Fruit fly (Drosophila melanogaster) whole organism, adult: Measurements from ENCODE around the gene CG15877.

Experiments
- CG11617 ChIP-seq: fragments of 200-800 bp; sonication (Bioruptor generic); optimal IDR thresholded peaks from 2 replicates; lab custom pipeline; 2017; ENCODE audit warnings: mild to moderate bottlenecking, missing biosample characterization, missing genetic modification reagents, missing genetic modification characterization
- CG14711 ChIP-seq: fragments of 200-800 bp; sonication (Bioruptor generic); optimal IDR thresholded peaks from 2 replicates; lab custom pipeline; 2018; ENCODE audit warnings: missing biosample characterization, mild to moderate bottlenecking, missing genetic modification characterization, moderate library complexity
- CG1620 ChIP-seq: fragments of 200-800 bp; sonication (Bioruptor generic); optimal IDR thresholded peaks from 2 replicates; lab custom pipeline; 2016; ENCODE audit warnings: missing biosample characterization, missing genetic modification characterization
- CG5204 ChIP-seq: fragments of 200-800 bp; sonication (Bioruptor generic); optimal IDR thresholded peaks from 2 replicates; lab custom pipeline; 2016; ENCODE audit warnings: missing biosample characterization, missing genetic modification characterization
- CG7045 ChIP-seq: fragments of 200-800 bp; sonication (Bioruptor generic); optimal IDR thresholded peaks from 2 replicates; lab custom pipeline; 2017; ENCODE audit warnings: missing biosample characterization, mild to moderate bottlenecking, missing genetic modification characterization
- Hr96 ChIP-seq: fragments of 200-800 bp; sonication (Bioruptor generic); optimal IDR thresholded peaks from 2 replicates; lab custom pipeline; 2016; ENCODE audit warnings: missing biosample characterization, missing genetic modification characterization
- bab1 ChIP-seq: fragments of 200-800 bp; sonication (Bioruptor generic); optimal IDR thresholded peaks from 3 replicates; lab custom pipeline; 2019; ENCODE audit warnings: missing biosample characterization, mild to moderate bottlenecking, missing genetic modification characterization, moderate library complexity

DNA sequence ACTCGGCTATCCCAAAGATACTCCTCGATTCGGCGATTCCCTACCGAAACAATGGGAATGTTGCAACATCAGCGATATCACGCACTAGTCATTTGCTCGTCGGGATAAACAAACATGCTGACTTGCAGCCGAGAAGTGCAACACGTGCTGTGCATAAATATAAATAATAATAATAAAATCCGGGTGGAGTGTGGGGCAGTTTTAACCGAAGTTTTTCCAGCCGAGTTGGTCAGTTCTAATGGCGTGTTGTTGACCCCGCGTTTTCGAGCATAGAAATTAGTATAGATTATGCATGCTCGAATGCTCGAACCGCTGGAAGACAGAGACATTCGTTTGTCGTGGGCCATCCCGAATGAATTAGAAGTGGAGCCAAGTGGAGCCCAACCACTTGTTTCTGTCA is 21.3 kb upstream of the CG15877 start:
- TF ChIP-seq CG7045 (no peak), CG1620 (no peak), bab1 (GFP tag; lab: Kevin White, UChicago) (no peak), CG5204 (GFP tag; lab: Kevin White, UChicago) (no peak), CG14711 (tag; lab: Kevin White, UChicago) (no peak), Hr96 (GFP tag; lab: Kevin White, UChicago) (no peak), CG11617 (GFP tag; lab: Kevin White, UChicago) (no peak)
